Worm (Caenorhabditis elegans): ENCODE results near the gene ZK792.12.

DNA sequence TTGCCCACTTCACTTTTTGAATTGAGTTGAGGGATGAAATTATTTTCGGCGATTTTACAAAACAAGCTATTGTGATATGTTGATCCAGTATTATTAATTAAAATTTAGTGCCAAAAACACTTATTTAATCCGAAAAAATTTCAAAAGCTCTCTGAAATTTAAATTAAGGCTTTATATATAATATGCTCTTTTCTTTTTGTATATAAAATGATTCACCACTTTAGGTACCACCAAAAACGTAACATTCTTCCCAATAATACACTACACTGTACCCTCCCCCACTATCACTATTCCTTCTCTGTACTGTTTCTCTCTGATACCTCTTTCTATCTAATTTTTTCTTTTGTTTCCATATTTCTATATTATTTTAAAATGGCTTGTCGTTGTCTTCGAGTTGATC lies 49.8 kb upstream of the ZK792.12 start, which contains the start of gene prx-2:
- TF ChIP-seq ztf-11 (tag; optimal IDR thresholded peaks at IDR 0.05) (no peak), ztf-1 (GFP tag; conservative IDR thresholded peaks at IDR 0.05) (no peak), skn-1 (tag; optimal IDR thresholded peaks at IDR 0.05) (no peak), unc-55 (GFP tag; optimal IDR thresholded peaks at IDR 0.05) (no peak), elt-3 (tag; optimal IDR thresholded peaks at IDR 0.05) (no peak), unc-62 (GFP tag; optimal IDR thresholded peaks at IDR 0.05) (no peak), lin-39 (tag; optimal IDR thresholded peaks at IDR 0.05) (no peak), snpc-4 (tag; optimal IDR thresholded peaks at IDR 0.05) (no peak), dmd-4 (tag; optimal IDR thresholded peaks at IDR 0.05) (no peak)
